Fruit fly (Drosophila melanogaster) whole organism, adult: ENCODE results near the gene CG6126.
A peak's percentile ranks its signal among the peaks of the same experiment; 100 is the strongest.

ENCODE experiments used
- CG11617 ChIP-seq: fragments of 200-800 bp; sonication (Bioruptor generic); optimal IDR thresholded peaks from 2 replicates; lab custom pipeline; 2017; ENCODE audit warnings: mild to moderate bottlenecking, missing biosample characterization, missing genetic modification reagents, missing genetic modification characterization
- CG12768 ChIP-seq: fragments of 200-800 bp; sonication (Bioruptor generic); optimal IDR thresholded peaks from 2 replicates; lab custom pipeline; 2017; ENCODE audit warnings: missing biosample characterization, missing genetic modification characterization, mild to moderate bottlenecking, moderate library complexity, missing genetic modification reagents
- CG14711 ChIP-seq: fragments of 200-800 bp; sonication (Bioruptor generic); optimal IDR thresholded peaks from 2 replicates; lab custom pipeline; 2018; ENCODE audit warnings: missing biosample characterization, mild to moderate bottlenecking, missing genetic modification characterization, moderate library complexity
- CG1620 ChIP-seq: fragments of 200-800 bp; sonication (Bioruptor generic); optimal IDR thresholded peaks from 2 replicates; lab custom pipeline; 2016; ENCODE audit warnings: missing biosample characterization, missing genetic modification characterization
- CG33017 ChIP-seq: fragments of 200-800 bp; sonication (Bioruptor generic); optimal IDR thresholded peaks from 2 replicates; lab custom pipeline; 2018; ENCODE audit warnings: missing biosample characterization, mild to moderate bottlenecking, missing genetic modification characterization, moderate library complexity
- CG5204 ChIP-seq: fragments of 200-800 bp; sonication (Bioruptor generic); optimal IDR thresholded peaks from 2 replicates; lab custom pipeline; 2016; ENCODE audit warnings: missing biosample characterization, missing genetic modification characterization
- CG7045 ChIP-seq: fragments of 200-800 bp; sonication (Bioruptor generic); optimal IDR thresholded peaks from 2 replicates; lab custom pipeline; 2017; ENCODE audit warnings: missing biosample characterization, mild to moderate bottlenecking, missing genetic modification characterization
- CG7101 ChIP-seq: fragments of 200-800 bp; sonication (Bioruptor generic); optimal IDR thresholded peaks from 2 replicates; lab custom pipeline; 2018; ENCODE audit warnings: missing biosample characterization, mild to moderate bottlenecking, missing genetic modification characterization, moderate library complexity
- Clk ChIP-seq: fragments of 200-800 bp; sonication (Bioruptor generic); optimal IDR thresholded peaks from 2 replicates; lab custom pipeline; 2017; ENCODE audit warnings: missing biosample characterization, missing genetic modification characterization
- Crg-1 ChIP-seq: fragments of 200-800 bp; sonication (Bioruptor generic); optimal IDR thresholded peaks from 2 replicates; lab custom pipeline; 2016; ENCODE audit warnings: missing biosample characterization, missing genetic modification characterization
- Hr96 ChIP-seq: fragments of 200-800 bp; sonication (Bioruptor generic); optimal IDR thresholded peaks from 2 replicates; lab custom pipeline; 2016; ENCODE audit warnings: missing biosample characterization, missing genetic modification characterization
- Mnt ChIP-seq: fragments of 200-800 bp; sonication (Bioruptor generic); optimal IDR thresholded peaks from 2 replicates; lab custom pipeline; 2016; ENCODE audit warnings: missing biosample characterization, mild to moderate bottlenecking, missing genetic modification characterization
- bab1 ChIP-seq: fragments of 200-800 bp; sonication (Bioruptor generic); optimal IDR thresholded peaks from 3 replicates; lab custom pipeline; 2019; ENCODE audit warnings: missing biosample characterization, mild to moderate bottlenecking, missing genetic modification characterization, moderate library complexity
- cic ChIP-seq: fragments of 200-800 bp; sonication (Bioruptor generic); optimal IDR thresholded peaks from 2 replicates; lab custom pipeline; 2017; ENCODE audit warnings: missing biosample characterization, mild to moderate bottlenecking, missing genetic modification characterization, moderate library complexity
- cnc ChIP-seq, 2 experiments: fragments of >200 bp; optimal IDR thresholded peaks; 2 replicates each; lab custom pipeline; 2017
- kay ChIP-seq: fragments of 200-800 bp; sonication (Bioruptor generic); peaks from one replicate; lab custom pipeline; 2016; ENCODE audit warnings: missing biosample characterization, missing genetic modification characterization, borderline replicate concordance
- ovo ChIP-seq: fragments of 200-800 bp; sonication (Bioruptor generic); optimal IDR thresholded peaks from 2 replicates; lab custom pipeline; 2016; ENCODE audit warnings: missing biosample characterization, missing genetic modification characterization
- pad ChIP-seq: fragments of 200-800 bp; sonication (Bioruptor generic); optimal IDR thresholded peaks from 3 replicates; lab custom pipeline; 2017; ENCODE audit warnings: missing biosample characterization, missing genetic modification characterization, mild to moderate bottlenecking, moderate library complexity, missing genetic modification reagents
- tj ChIP-seq: fragments of 200-800 bp; sonication (Bioruptor generic); optimal IDR thresholded peaks from 3 replicates; lab custom pipeline; 2017; ENCODE audit warnings: missing biosample characterization, mild to moderate bottlenecking, missing genetic modification characterization, moderate library complexity
- toe ChIP-seq: fragments of 200-800 bp; sonication (Bioruptor generic); optimal IDR thresholded peaks from 2 replicates; lab custom pipeline; 2016; ENCODE audit warnings: missing biosample characterization, missing genetic modification characterization

The CG6126 gene

DNA sequence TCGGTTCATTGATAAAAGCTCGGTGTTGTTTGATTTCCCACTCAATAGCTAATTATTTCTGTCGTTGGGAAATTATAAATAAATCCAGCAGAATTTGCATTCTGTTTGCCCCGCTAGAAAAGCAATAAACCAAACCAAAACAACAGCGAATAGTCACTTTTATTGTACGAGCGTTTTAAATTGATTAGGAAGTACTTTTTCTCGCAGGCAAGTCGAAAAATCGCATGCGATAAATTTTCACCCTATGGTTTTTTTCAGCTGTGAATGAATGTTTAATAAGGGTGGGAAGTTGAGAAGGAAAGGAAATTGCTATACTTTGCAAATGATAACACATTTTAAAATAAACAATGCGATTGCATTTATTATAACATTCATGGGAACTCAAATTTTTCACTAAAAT lies 46.9 kb downstream of the CG6126 start:
- TF ChIP-seq CG14711 (no peak), kay (GFP tag; lab: Kevin White, UChicago) (peak; percentile 91), pad (GFP tag; lab: Kevin White, UChicago) (no peak), Hr96 (GFP tag; lab: Kevin White, UChicago) (no peak), ovo (GFP tag; lab: Kevin White, UChicago) (peak; percentile 34), bab1 (GFP tag; lab: Kevin White, UChicago) (no peak), toe (GFP tag; lab: Kevin White, UChicago) (no peak)

DNA sequence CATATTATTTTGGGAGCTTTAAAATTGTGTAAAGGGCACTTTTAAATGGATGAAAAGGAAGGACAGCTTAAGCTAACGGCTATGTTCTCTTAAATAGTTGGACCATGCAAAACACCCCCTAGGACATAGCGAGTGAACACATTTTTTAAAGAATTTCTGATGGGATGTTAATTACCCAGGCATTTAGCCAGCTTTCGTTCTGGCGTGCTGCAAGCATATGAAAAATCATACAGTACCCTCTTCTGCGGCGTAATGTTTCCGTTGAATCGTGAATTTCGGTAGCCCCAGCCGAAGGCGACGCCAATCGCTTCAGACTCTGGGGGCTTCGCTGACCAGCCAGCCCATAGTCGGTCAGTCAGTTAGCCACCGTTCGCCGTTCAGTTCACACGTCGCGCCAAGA lies 48.2 kb downstream of the CG6126 start, which contains the start of gene CG6006:
Gene CG6006 (plus strand): TSS at position 301 of the 400 bp plus-strand sequence.
- TF ChIP-seq bab1 (GFP tag; lab: Kevin White, UChicago) (no peak), cnc (optimal IDR thresholded peaks at IDR 0.05; lab: Kevin White, UChicago) (no peak), CG1620 (GFP tag; lab: Kevin White, UChicago) (no peak), CG7045 (GFP tag; lab: Kevin White, UChicago) (no peak), tj (GFP tag; lab: Kevin White, UChicago) (no peak), kay (GFP tag; lab: Kevin White, UChicago) (no peak), CG5204 (GFP tag; lab: Kevin White, UChicago) (no peak), Hr96 (GFP tag; lab: Kevin White, UChicago) (no peak), CG11617 (no peak), CG33017 (no peak), CG14711 (no peak), CG7101 (tag; lab: Kevin White, UChicago) (no peak), CG12768 (GFP tag; lab: Kevin White, UChicago) (no peak), cic (no peak), Mnt (no peak), pad (GFP tag; lab: Kevin White, UChicago) (no peak), ovo (GFP tag; lab: Kevin White, UChicago) (no peak), Clk (GFP tag; lab: Kevin White, UChicago) (no peak), toe (GFP tag; lab: Kevin White, UChicago) (no peak), Crg-1 (no peak)

DNA sequence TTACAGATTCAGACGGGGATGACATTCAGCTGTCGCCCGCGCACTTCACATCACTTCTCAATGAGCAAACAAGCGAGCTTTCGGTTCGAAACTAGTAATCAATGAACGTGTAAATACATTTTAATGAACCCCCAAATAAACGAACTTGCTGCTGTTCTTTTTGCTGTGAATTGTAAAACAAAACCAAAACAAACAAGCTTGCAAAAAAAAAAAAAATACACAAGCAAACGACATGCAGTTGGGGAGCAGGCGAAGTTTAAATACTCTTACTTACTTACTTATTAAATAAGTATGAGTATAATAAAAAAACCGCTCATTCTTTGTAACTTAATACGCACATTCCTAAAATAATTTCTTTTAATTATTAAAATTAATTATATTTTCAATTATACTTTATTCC lies 48.6 kb downstream of the CG6126 start:
- TF ChIP-seq Crg-1: peak; percentile 4
- TF ChIP-seq CG11617: no peak
- TF ChIP-seq CG1620 (GFP tag; lab: Kevin White, UChicago): peak; percentile 41
- peak; percentile 34 for TF ChIP-seq CG33017
- TF ChIP-seq CG5204 (GFP tag; lab: Kevin White, UChicago): no peak
- TF ChIP-seq kay (GFP tag; lab: Kevin White, UChicago): no peak
- no peak for TF ChIP-seq CG7045 (GFP tag; lab: Kevin White, UChicago)
- TF ChIP-seq Hr96 (GFP tag; lab: Kevin White, UChicago): peak; percentile 43
- TF ChIP-seq tj (GFP tag; lab: Kevin White, UChicago): peak; percentile 8
- no peak for TF ChIP-seq CG7101 (tag; lab: Kevin White, UChicago)
- TF ChIP-seq ovo (GFP tag; lab: Kevin White, UChicago): peak; percentile 2
- TF ChIP-seq CG12768 (GFP tag; lab: Kevin White, UChicago): no peak
- TF ChIP-seq Mnt: no peak
- TF ChIP-seq CG14711: no peak
- TF ChIP-seq Clk (GFP tag; lab: Kevin White, UChicago): no peak
- TF ChIP-seq bab1 (GFP tag; lab: Kevin White, UChicago): no peak
- TF ChIP-seq toe (GFP tag; lab: Kevin White, UChicago): no peak
- no peak for TF ChIP-seq cnc (optimal IDR thresholded peaks at IDR 0.05; lab: Kevin White, UChicago)
- no peak for TF ChIP-seq pad (GFP tag; lab: Kevin White, UChicago)
- TF ChIP-seq cic: no peak

DNA sequence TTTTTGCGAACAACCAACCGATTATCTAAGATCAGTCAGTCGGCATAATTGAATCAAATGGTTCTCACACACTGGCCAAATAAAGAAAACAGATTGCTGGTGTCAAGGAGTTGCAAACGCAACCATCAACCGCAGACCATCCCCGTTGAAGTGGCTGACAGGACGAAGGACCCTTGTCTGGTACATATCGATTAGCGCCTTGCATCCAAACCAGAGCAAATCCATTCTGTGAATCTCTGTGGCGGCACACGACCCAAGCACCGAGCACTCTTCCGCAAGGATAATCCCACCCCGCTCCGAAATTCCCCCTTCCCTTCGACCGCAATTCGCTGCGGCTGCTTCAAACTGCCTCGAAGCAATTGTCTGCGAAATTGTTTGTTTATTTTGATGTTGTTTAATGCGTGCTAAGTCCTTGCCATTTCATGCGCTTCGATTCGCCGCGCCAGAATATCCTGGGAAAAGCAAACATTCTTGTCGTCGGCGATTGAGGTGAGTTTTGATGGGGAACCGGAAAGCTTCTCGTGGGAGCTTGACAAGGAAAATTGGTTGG lies 49.5 kb downstream of the CG6126 start:
- TF ChIP-seq toe (GFP tag; lab: Kevin White, UChicago) (no peak), cnc (optimal IDR thresholded peaks at IDR 0.05; lab: Kevin White, UChicago) (no peak), CG7045 (GFP tag; lab: Kevin White, UChicago) (no peak), CG5204 (GFP tag; lab: Kevin White, UChicago) (no peak), CG12768 (GFP tag; lab: Kevin White, UChicago) (no peak), Crg-1 (no peak), CG1620 (GFP tag; lab: Kevin White, UChicago) (no peak), Mnt (no peak), CG14711 (no peak), tj (GFP tag; lab: Kevin White, UChicago) (no peak), ovo (GFP tag; lab: Kevin White, UChicago) (no peak), CG7101 (tag; lab: Kevin White, UChicago) (no peak)

DNA sequence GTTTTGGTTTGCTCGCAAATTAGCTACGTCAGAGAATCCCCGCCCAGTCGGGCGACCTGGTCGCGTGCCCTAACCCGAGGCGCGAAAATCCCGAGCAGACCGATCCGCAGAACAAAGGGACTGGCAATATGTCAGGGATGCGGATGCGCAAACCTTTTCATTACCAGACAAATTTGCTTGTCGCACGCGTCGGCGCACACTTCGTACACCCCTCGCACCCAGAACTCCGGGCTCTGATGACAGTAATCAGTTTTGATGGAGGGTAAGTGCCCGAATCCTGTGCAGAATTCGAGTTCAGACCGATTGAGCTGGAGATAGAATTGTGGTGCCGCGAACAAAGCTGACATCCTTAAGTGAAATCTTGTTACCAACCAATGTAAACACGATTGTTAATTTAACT lies 50.5 kb downstream of the CG6126 start:
- TF ChIP-seq CG7045 (GFP tag; lab: Kevin White, UChicago) (no peak), tj (GFP tag; lab: Kevin White, UChicago) (no peak), Crg-1 (no peak), Clk (GFP tag; lab: Kevin White, UChicago) (no peak), CG5204 (GFP tag; lab: Kevin White, UChicago) (no peak), CG12768 (GFP tag; lab: Kevin White, UChicago) (no peak), CG14711 (no peak)

DNA sequence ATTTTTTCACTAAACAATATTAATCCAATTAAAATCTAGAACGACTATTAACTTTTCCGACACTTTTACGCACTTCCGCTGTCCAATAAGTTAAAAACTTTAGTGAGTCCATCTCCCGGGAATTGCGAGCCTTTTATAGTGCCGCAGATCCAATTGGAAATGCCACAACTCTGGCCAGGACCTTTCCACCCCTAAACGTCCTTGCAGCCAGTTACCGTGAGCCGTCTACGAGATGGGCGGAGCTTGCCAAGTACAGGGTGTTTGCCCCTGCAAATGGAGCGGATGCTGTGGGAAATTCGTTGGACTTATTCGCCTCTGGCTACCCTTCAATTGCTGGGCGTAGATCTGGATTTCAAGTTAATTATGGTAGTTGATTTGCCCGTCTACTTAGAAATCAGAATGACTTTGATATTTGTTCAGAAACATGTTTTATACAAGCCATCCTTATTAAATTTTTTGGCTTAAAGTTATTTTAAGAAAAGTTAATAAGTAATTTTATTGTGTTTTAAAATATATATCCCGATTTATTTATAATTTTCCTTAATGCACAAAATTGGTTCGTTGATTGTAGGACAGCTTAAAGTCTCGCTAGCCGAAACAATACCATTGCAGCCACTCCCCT lies 51.5 kb downstream of the CG6126 start, which contains the start of gene Fer2:
Gene Fer2 (minus strand): TSS at position 74 of the 622 bp plus-strand sequence.
- TF ChIP-seq Hr96 (GFP tag; lab: Kevin White, UChicago) (no peak), CG5204 (GFP tag; lab: Kevin White, UChicago) (no peak), bab1 (GFP tag; lab: Kevin White, UChicago) (no peak), cnc (optimal IDR thresholded peaks at IDR 0.05; lab: Kevin White, UChicago) (no peak), CG12768 (GFP tag; lab: Kevin White, UChicago) (no peak), CG33017 (no peak), Mnt (no peak), toe (GFP tag; lab: Kevin White, UChicago) (no peak), CG11617 (no peak), tj (GFP tag; lab: Kevin White, UChicago) (no peak), CG7045 (GFP tag; lab: Kevin White, UChicago) (no peak), CG1620 (GFP tag; lab: Kevin White, UChicago) (no peak), pad (GFP tag; lab: Kevin White, UChicago) (no peak), kay (GFP tag; lab: Kevin White, UChicago) (no peak), cic (no peak), CG7101 (tag; lab: Kevin White, UChicago) (no peak), CG14711 (no peak), Clk (GFP tag; lab: Kevin White, UChicago) (no peak)
